Fruit fly (Drosophila melanogaster) S2 (cell line): ENCODE measurements around the gene mbt.

Experiments
- CG8478 ChIP-seq: fragments of >200 bp; optimal IDR thresholded peaks from 2 replicates; lab custom pipeline; 2018
- CTCF ChIP-seq, 2 experiments: fragments of >200 bp; optimal IDR thresholded peaks; 2 replicates each; lab custom pipeline; 2018

DNA sequence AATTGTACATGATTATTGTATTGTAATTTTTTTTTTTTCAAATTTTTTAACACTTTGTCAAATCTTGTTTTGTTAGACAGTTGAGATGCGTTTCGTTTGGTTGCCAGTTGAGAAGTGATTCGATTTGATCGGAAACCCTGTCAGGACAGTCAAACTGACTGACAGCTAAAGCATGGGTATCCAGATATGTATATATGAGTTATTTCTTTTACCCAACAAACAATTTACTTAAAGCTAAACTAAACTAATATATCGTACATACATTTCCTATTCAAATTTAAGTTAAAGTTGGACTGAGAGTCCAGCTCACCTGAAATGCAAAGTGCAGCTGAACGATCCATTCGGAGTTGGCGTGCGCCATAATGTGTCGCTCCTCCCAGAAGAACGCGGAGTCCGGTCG is 21.6 kb downstream of the mbt start, which contains the start of gene CG9777:
- TF ChIP-seq CTCF (optimal IDR thresholded peaks at IDR 0.05; lab: Kevin White, UChicago) (no peak), CG8478 (lab: Kevin White, UChicago) (no peak)
